Worm (Caenorhabditis elegans) whole organism, young adult: Measurements from ENCODE around the gene T13G4.4.
A peak's percentile ranks its signal among the peaks of the same experiment; 100 is the strongest.

Experiments used
- C06A6.2 ChIP-seq: fragments of 200-800 bp; sonication (Bioruptor generic); conservative IDR thresholded peaks from 2 replicates; pipeline ENCODE4 v1.3.6; 2022; ENCODE audit warnings: missing genetic modification characterization, missing compliant biosample characterization
- D2030.7 ChIP-seq: fragments of 200-800 bp; sonication (Bioruptor generic); IDR thresholded peaks from 2 replicates; pipeline ENCODE4 v1.3.6; 2022; ENCODE audit warnings: missing genetic modification reagents, missing genetic modification characterization, missing compliant biosample characterization
- F37B4.10 ChIP-seq: fragments of 200-800 bp; sonication (Bioruptor generic); IDR thresholded peaks from 2 replicates; pipeline ENCODE4 v1.3.6; 2022; ENCODE audit warnings: missing genetic modification characterization, missing compliant biosample characterization
- T07F8.4 ChIP-seq: sonication (generic microtip); optimal IDR thresholded peaks from 2 replicates; lab custom pipeline; 2016; ENCODE audit warnings: mild to moderate bottlenecking, missing genetic modification characterization, moderate library complexity, missing compliant biosample characterization
- atf-7 ChIP-seq: sonication (generic microtip); optimal IDR thresholded peaks from 2 replicates; lab custom pipeline; 2017; ENCODE audit warnings: mild to moderate bottlenecking, missing genetic modification characterization, missing compliant biosample characterization
- attf-3 ChIP-seq: fragments of 200-800 bp; sonication (Bioruptor generic); conservative IDR thresholded peaks from 2 replicates; pipeline ENCODE4 v1.3.6; 2022; ENCODE audit warnings: missing genetic modification reagents, missing genetic modification characterization, missing compliant biosample characterization
- attf-5 ChIP-seq: fragments of 200-800 bp; sonication (Bioruptor generic); optimal IDR thresholded peaks from 2 replicates; lab custom pipeline; 2018; ENCODE audit warnings: mild to moderate bottlenecking, missing genetic modification characterization, missing compliant biosample characterization
- bed-1 ChIP-seq: fragments of 200-800 bp; sonication (Bioruptor generic); IDR thresholded peaks from 2 replicates; pipeline ENCODE4 v1.3.6; 2022; ENCODE audit warnings: missing genetic modification reagents, missing genetic modification characterization, missing compliant biosample characterization
- cebp-2 ChIP-seq: fragments of 200-800 bp; sonication (Bioruptor generic); IDR thresholded peaks from 2 replicates; pipeline ENCODE4 v1.3.6; 2022; ENCODE audit warnings: missing genetic modification characterization, missing compliant biosample characterization
- ceh-40 ChIP-seq: fragments of 200-800 bp; sonication (Bioruptor generic); IDR thresholded peaks from 2 replicates; pipeline ENCODE4 v1.3.6; 2022; ENCODE audit warnings: missing genetic modification characterization, missing compliant biosample characterization
- ceh-79 ChIP-seq: sonication (generic microtip); optimal IDR thresholded peaks from 2 replicates; lab custom pipeline; 2017; ENCODE audit warnings: mild to moderate bottlenecking, missing genetic modification characterization, missing compliant biosample characterization
- ceh-91 ChIP-seq: fragments of 200-800 bp; sonication (Bioruptor generic); IDR thresholded peaks from 2 replicates; pipeline ENCODE4 v1.3.6; 2022; ENCODE audit warnings: missing genetic modification reagents, missing genetic modification characterization, missing compliant biosample characterization
- dpl-1 ChIP-seq: fragments of 150-350 bp; optimal IDR thresholded peaks from 2 replicates; lab custom pipeline; 2014; ENCODE audit warnings: missing biosample characterization, missing genetic modification reagents, missing genetic modification characterization
- ekl-4 ChIP-seq: fragments of 200-800 bp; sonication (Bioruptor generic); IDR thresholded peaks from 2 replicates; pipeline ENCODE4 v1.3.6; 2022; ENCODE audit warnings: missing genetic modification reagents, missing genetic modification characterization, missing compliant biosample characterization
- fkh-3 ChIP-seq: sonication (generic microtip); optimal IDR thresholded peaks from 2 replicates; lab custom pipeline; 2016; ENCODE audit warnings: mild to moderate bottlenecking, missing genetic modification characterization, missing compliant biosample characterization
- hmg-1.2 ChIP-seq: fragments of 200-800 bp; sonication (Bioruptor generic); IDR thresholded peaks from 2 replicates; pipeline ENCODE4 v1.3.6; 2022; ENCODE audit warnings: missing genetic modification reagents, missing genetic modification characterization, missing compliant biosample characterization
- lin-26 ChIP-seq: fragments of 200-800 bp; sonication (Bioruptor generic); IDR thresholded peaks from 2 replicates; pipeline ENCODE4 v1.3.6; 2022; ENCODE audit warnings: missing genetic modification reagents, missing genetic modification characterization, missing compliant biosample characterization
- lin-40 ChIP-seq: sonication (generic microtip); optimal IDR thresholded peaks from 2 replicates; lab custom pipeline; 2016; ENCODE audit warnings: missing genetic modification characterization, mild to moderate bottlenecking, missing compliant biosample characterization, missing genotype, missing genetic modification reagents
- lin-54 ChIP-seq: fragments of 200-800 bp; sonication (Bioruptor generic); optimal IDR thresholded peaks from 2 replicates; lab custom pipeline; 2018; ENCODE audit warnings: mild to moderate bottlenecking, missing genetic modification characterization, missing compliant biosample characterization
- lir-1 ChIP-seq: fragments of 200-800 bp; sonication (Bioruptor generic); conservative IDR thresholded peaks from 2 replicates; pipeline ENCODE4 v1.3.6; 2022; ENCODE audit warnings: missing genetic modification reagents, missing genetic modification characterization, missing compliant biosample characterization
- madf-3 ChIP-seq: fragments of 200-800 bp; sonication (Bioruptor generic); IDR thresholded peaks from 2 replicates; pipeline ENCODE4 v1.3.6; 2022; ENCODE audit warnings: missing genetic modification reagents, missing genetic modification characterization, missing compliant biosample characterization
- nhr-179 ChIP-seq: sonication (generic microtip); optimal IDR thresholded peaks from 2 replicates; lab custom pipeline; 2016; ENCODE audit warnings: mild to moderate bottlenecking, missing genetic modification characterization, missing compliant biosample characterization
- pbrm-1 ChIP-seq: fragments of 200-800 bp; sonication (Bioruptor generic); IDR thresholded peaks from 2 replicates; pipeline ENCODE4 v1.3.6; 2022; ENCODE audit warnings: missing genetic modification reagents, missing genetic modification characterization, missing compliant biosample characterization
- rcor-1 ChIP-seq: fragments of 200-800 bp; sonication (Bioruptor generic); IDR thresholded peaks from 2 replicates; pipeline ENCODE4 v1.3.6; 2022; ENCODE audit warnings: missing genetic modification reagents, missing genetic modification characterization, missing compliant biosample characterization
- snpc-1.1 ChIP-seq: sonication (generic microtip); optimal IDR thresholded peaks from 2 replicates; lab custom pipeline; 2017; ENCODE audit warnings: missing genetic modification characterization, mild to moderate bottlenecking, missing compliant biosample characterization, antibody characterized with exemption, moderate library complexity, missing genotype, missing genetic modification reagents; ENCODE audit not compliant: insufficient read depth
- tlf-1 ChIP-seq: fragments of 200-800 bp; sonication (Bioruptor generic); optimal IDR thresholded peaks from 2 replicates; lab custom pipeline; 2018; ENCODE audit warnings: mild to moderate bottlenecking, missing genetic modification characterization, missing compliant biosample characterization
- zfh-2 ChIP-seq: fragments of 200-800 bp; sonication (Bioruptor generic); conservative IDR thresholded peaks from 2 replicates; pipeline ENCODE4 v1.3.6; 2022; ENCODE audit warnings: missing genetic modification reagents, missing genetic modification characterization, missing compliant biosample characterization
- zim-3 ChIP-seq: sonication (generic microtip); optimal IDR thresholded peaks from 2 replicates; lab custom pipeline; 2017; ENCODE audit warnings: mild to moderate bottlenecking, missing genetic modification characterization, moderate library complexity, missing compliant biosample characterization
- ztf-3 ChIP-seq: fragments of 200-800 bp; sonication (Bioruptor generic); optimal IDR thresholded peaks from 2 replicates; lab custom pipeline; 2018; ENCODE audit warnings: mild to moderate bottlenecking, missing genetic modification characterization, missing compliant biosample characterization

Gene T13G4.4

ce11 chrX:1183258-1183657 lies 8.2 kb downstream of the T13G4.4 start:
- TF ChIP-seq snpc-1.1 (tag; lab: Kevin White, UChicago) = no peak
- TF ChIP-seq fkh-3 (tag; lab: Kevin White, UChicago) = no peak
- no peak for TF ChIP-seq ceh-40 (GFP tag; lab: Robert Waterston, UW)
- TF ChIP-seq hmg-1.2 (GFP tag; lab: Robert Waterston, UW) = no peak
- no peak for TF ChIP-seq attf-3 (GFP tag; lab: Robert Waterston, UW)

ce11 chrX:1181271-1181958 lies 10.1 kb downstream of the T13G4.4 start:
- no peak for TF ChIP-seq ceh-91
- peak; percentile 55; the same call in 1 of the 2 replicates for TF ChIP-seq zfh-2
- TF ChIP-seq zim-3 (tag; lab: Kevin White, UChicago) = no peak
- TF ChIP-seq rcor-1 (GFP tag; lab: Robert Waterston, UW) = no peak

- TF ChIP-seq pbrm-1 (GFP tag; lab: Robert Waterston, UW) = no peak
- TF ChIP-seq lin-26 = no peak
- no peak for TF ChIP-seq ekl-4 (GFP tag; lab: Robert Waterston, UW)
- no peak for TF ChIP-seq dpl-1 (GFP tag; lab: Kevin White, UChicago)
- TF ChIP-seq lir-1 = no peak
Measured at ce11 chrX:1179984-1180383, 11.5 kb downstream of the T13G4.4 start, which contains the start of gene hot-8. Gene hot-8 (plus strand): TSS chrX:1180284.

- TF ChIP-seq madf-3 (GFP tag; lab: Robert Waterston, UW) = no peak
- TF ChIP-seq zfh-2 = peak; percentile 68
Measured at ce11 chrX:1172024-1172423, 19.5 kb downstream of the T13G4.4 start.

ce11 chrX:1171617-1172016 lies 19.9 kb downstream of the T13G4.4 start:
- TF ChIP-seq ceh-79 (tag; lab: Kevin White, UChicago) = no peak
- no peak for TF ChIP-seq lin-54
- no peak for TF ChIP-seq C06A6.2 (GFP tag; lab: Robert Waterston, UW)
- TF ChIP-seq F37B4.10 (GFP tag; lab: Robert Waterston, UW) = no peak

ce11 chrX:1167234-1167633 lies 24.2 kb downstream of the T13G4.4 start:
- TF ChIP-seq bed-1 (GFP tag; lab: Robert Waterston, UW) (no peak), ztf-3 (GFP tag; lab: Kevin White, UChicago) (no peak), atf-7 (tag; lab: Kevin White, UChicago) (no peak), snpc-1.1 (tag; lab: Kevin White, UChicago) (no peak), fkh-3 (tag; lab: Kevin White, UChicago) (no peak), nhr-179 (no peak), attf-5 (GFP tag; lab: Kevin White, UChicago) (no peak), lir-1 (no peak), cebp-2 (no peak), tlf-1 (GFP tag; lab: Kevin White, UChicago) (no peak), D2030.7 (GFP tag; lab: Robert Waterston, UW) (no peak), T07F8.4 (tag; lab: Kevin White, UChicago) (no peak), lin-40 (tag; lab: Kevin White, UChicago) (no peak)
